Fruit fly (Drosophila melanogaster): ENCODE results near the gene Ykt6.

Gene Ykt6

DNA sequence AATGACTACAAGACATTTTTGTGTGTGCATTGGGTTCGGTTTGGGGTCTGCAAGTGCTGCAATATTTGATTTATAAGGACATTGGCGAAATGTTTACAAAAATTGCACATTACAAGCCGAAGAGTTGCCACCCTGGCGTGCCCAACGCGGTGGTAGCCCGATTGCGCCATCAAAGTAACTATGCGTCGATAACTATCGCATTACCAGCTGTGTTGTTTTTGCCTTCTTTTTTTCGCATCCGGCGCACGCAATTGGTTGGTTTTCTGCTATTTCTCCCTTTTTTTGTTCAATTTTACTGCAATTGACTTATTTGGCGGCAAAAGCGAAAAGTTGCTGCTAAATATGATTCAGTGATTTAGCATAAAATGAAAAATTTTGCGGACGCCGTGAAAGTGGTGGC is 14.5 kb downstream of the Ykt6 start, which contains the start of gene RpS14b (continued):
- TF ChIP-seq Eip75B (GFP tag; optimal IDR thresholded peaks at IDR 0.05) (peak; percentile 36), achi (GFP tag; optimal IDR thresholded peaks at IDR 0.05) (peak; percentile 64), ss (GFP tag; optimal IDR thresholded peaks at IDR 0.05) (peak; percentile 59 to 70), CG34406 (GFP tag; optimal IDR thresholded peaks at IDR 0.05) (peak; percentile 63), eg (GFP tag; IDR thresholded peaks at IDR 0.05) (peak; percentile 75), salr (GFP tag; optimal IDR thresholded peaks at IDR 0.05) (peak; percentile 4 to 57), fd85E (GFP tag; optimal IDR thresholded peaks at IDR 0.05) (peak; percentile 11), CG4318 (GFP tag; optimal IDR thresholded peaks at IDR 0.05) (no peak), CG1621 (tag; optimal IDR thresholded peaks at IDR 0.05) (peak; percentile 54), CG8632 (GFP tag; optimal IDR thresholded peaks at IDR 0.05) (peak; percentile 57), CG32006 (GFP tag; optimal IDR thresholded peaks at IDR 0.05) (peak; percentile 36), esn (GFP tag; optimal IDR thresholded peaks at IDR 0.05) (peak; percentile 77), CG8119 (GFP tag; IDR thresholded peaks at IDR 0.05) (no peak; the same call in 2 of the 3 replicates), pdm3 (GFP tag; optimal IDR thresholded peaks at IDR 0.05) (peak; percentile 54), CG6163 (GFP tag; IDR thresholded peaks at IDR 0.05) (peak; percentile 81), Sox14 (GFP tag; optimal IDR thresholded peaks at IDR 0.05) (peak; percentile 48), Hr39 (GFP tag; optimal IDR thresholded peaks at IDR 0.05) (peak; percentile 49), CG31627 (GFP tag; optimal IDR thresholded peaks at IDR 0.05) (peak; percentile 59), Hr38 (GFP tag; optimal IDR thresholded peaks at IDR 0.05) (no peak), CG6808 (GFP tag; optimal IDR thresholded peaks at IDR 0.05) (peak; percentile 62), spab (GFP tag; optimal IDR thresholded peaks at IDR 0.05) (peak; percentile 7), CG11902 (GFP tag; optimal IDR thresholded peaks at IDR 0.05) (peak; percentile 30), acj6 (GFP tag; optimal IDR thresholded peaks at IDR 0.05) (peak; percentile 25), vri (GFP tag; optimal IDR thresholded peaks at IDR 0.05) (peak; percentile 49), CG6276 (GFP tag; optimal IDR thresholded peaks at IDR 0.05) (no peak)

dm6 chrX:7935798-7936572 is 15.8 kb downstream of the Ykt6 start, which contains the start of gene Ubr3:
TSS of gene Ubr3 (plus strand) at chrX:7935896.
- TF ChIP-seq Eip75B (GFP tag; optimal IDR thresholded peaks at IDR 0.05), result no peak
- no peak for TF ChIP-seq CG10631 (GFP tag; optimal IDR thresholded peaks at IDR 0.05)
- no peak for TF ChIP-seq CG9139 (GFP tag; optimal IDR thresholded peaks at IDR 0.05)
- peak; percentile 76 for TF ChIP-seq svp (GFP tag)
- no peak for TF ChIP-seq CG15336 (GFP tag; IDR thresholded peaks at IDR 0.05)
- TF ChIP-seq Smox (GFP tag; optimal IDR thresholded peaks at IDR 0.05), result no peak
- TF ChIP-seq esn (GFP tag; optimal IDR thresholded peaks at IDR 0.05), result peak; percentile 5
- no peak for TF ChIP-seq Lpt (GFP tag; optimal IDR thresholded peaks at IDR 0.05)
- peak; percentile 10 for TF ChIP-seq CG6808 (GFP tag; optimal IDR thresholded peaks at IDR 0.05)
- peak; percentile 25 for TF ChIP-seq fkh (GFP tag; optimal IDR thresholded peaks at IDR 0.05)
- no peak for TF ChIP-seq CG7368 (GFP tag; optimal IDR thresholded peaks at IDR 0.05)
- TF ChIP-seq pdm3 (GFP tag; optimal IDR thresholded peaks at IDR 0.05), result no peak
- TF ChIP-seq Sox15 (GFP tag; optimal IDR thresholded peaks at IDR 0.05), result no peak
- no peak for TF ChIP-seq CG1621 (tag; optimal IDR thresholded peaks at IDR 0.05)
- peak; percentile 8 for TF ChIP-seq CG3919 (GFP tag; optimal IDR thresholded peaks at IDR 0.05)
- no peak for TF ChIP-seq spab (GFP tag; optimal IDR thresholded peaks at IDR 0.05)
- TF ChIP-seq vri (GFP tag; optimal IDR thresholded peaks at IDR 0.05), result no peak
- no peak for TF ChIP-seq Ets21C (GFP tag; optimal IDR thresholded peaks at IDR 0.05)
- no peak for TF ChIP-seq CG8319 (GFP tag; optimal IDR thresholded peaks at IDR 0.05)
- TF ChIP-seq Eip93F (GFP tag; optimal IDR thresholded peaks at IDR 0.05), result no peak
- TF ChIP-seq cyc (GFP tag; optimal IDR thresholded peaks at IDR 0.05), result no peak
- TF ChIP-seq CG11294 (GFP tag; IDR thresholded peaks at IDR 0.05), result no peak
- TF ChIP-seq CG6163 (GFP tag; IDR thresholded peaks at IDR 0.05), result 0 out of 3 replicates have a peak, but pooled peaks have one; percentile 23
- TF ChIP-seq salr (GFP tag; optimal IDR thresholded peaks at IDR 0.05), result no peak
- no peak for TF ChIP-seq Hr4 (GFP tag; optimal IDR thresholded peaks at IDR 0.05)
- no peak for TF ChIP-seq CG10669 (GFP tag; optimal IDR thresholded peaks at IDR 0.05)
- no peak for TF ChIP-seq topi (GFP tag; optimal IDR thresholded peaks at IDR 0.05)
- peak; percentile 28 to 47 for TF ChIP-seq ss (GFP tag; optimal IDR thresholded peaks at IDR 0.05)
- TF ChIP-seq Sox14 (GFP tag; optimal IDR thresholded peaks at IDR 0.05), result peak; percentile 36
- no peak for TF ChIP-seq fd59A (GFP tag; optimal IDR thresholded peaks at IDR 0.05)
- peak; percentile 1 for TF ChIP-seq CG31627 (GFP tag; optimal IDR thresholded peaks at IDR 0.05)
- no peak for TF ChIP-seq OdsH (GFP tag; optimal IDR thresholded peaks at IDR 0.05)
- TF ChIP-seq Eip78C (GFP tag), result peak; percentile 50

Data from whole organism, prepupa.